Fruit fly (Drosophila melanogaster): ENCODE results near the gene CG9147.

DNA sequence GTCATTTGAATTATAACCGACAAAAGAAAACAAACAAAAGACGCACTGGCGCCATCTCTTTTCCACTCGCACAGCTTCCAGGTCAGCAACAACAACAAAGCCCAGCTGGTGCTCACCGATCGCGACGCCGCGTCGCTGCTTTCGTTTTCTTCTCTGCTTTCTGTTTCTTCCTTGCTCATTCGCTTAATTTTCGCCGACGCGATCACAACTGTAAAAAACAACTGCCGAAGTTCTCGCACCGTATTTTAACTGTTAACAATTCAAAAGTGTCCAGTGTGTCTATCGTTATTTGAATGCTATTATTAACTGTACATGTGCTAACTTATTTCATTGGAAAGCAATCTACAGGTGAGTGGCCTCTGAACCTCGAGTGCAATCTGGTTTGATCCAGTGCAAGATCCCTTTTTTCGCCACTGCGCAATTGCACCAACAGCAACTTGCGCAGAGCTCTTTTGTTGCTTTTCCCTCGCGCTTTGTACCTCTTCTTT is 34.4 kb downstream of the CG9147 start, which contains the start of gene stai:
- TF ChIP-seq CG4328 (GFP tag; optimal IDR thresholded peaks at IDR 0.05) (no peak), ase (GFP tag; IDR thresholded peaks at IDR 0.05) (no peak), gcm (GFP tag; optimal IDR thresholded peaks at IDR 0.05) (no peak), CG15269 (tag; optimal IDR thresholded peaks at IDR 0.05) (no peak), her (GFP tag; optimal IDR thresholded peaks at IDR 0.05) (no peak)

All from whole organism, embryonic.